Fruit fly (Drosophila melanogaster): Measurements from ENCODE around the gene Atu.

- TF ChIP-seq Mnt (GFP tag; optimal IDR thresholded peaks at IDR 0.05), result no peak
- TF ChIP-seq pad (GFP tag; optimal IDR thresholded peaks at IDR 0.05), result no peak
- no peak for TF ChIP-seq kay (GFP tag; ENCODE audit: borderline replicate concordance)
- TF ChIP-seq CG11617 (GFP tag; optimal IDR thresholded peaks at IDR 0.05), result no peak
These were observed 46.7 kb downstream of the Atu start, which contains the start of gene CG2182 for dm6 chr3R:5659829-5660197.

Data from whole organism, adult.